Fruit fly (Drosophila melanogaster) whole organism, prepupa: ENCODE measurements around the gene Acp76A.

Source experiments
- CG10669 ChIP-seq: fragments of 200-800 bp; sonication (Bioruptor generic); optimal IDR thresholded peaks from 3 replicates; lab custom pipeline; 2018; ENCODE audit warnings: missing biosample characterization, mild to moderate bottlenecking, missing genetic modification characterization, moderate library complexity
- CG16779 ChIP-seq: fragments of 200-800 bp; sonication (Bioruptor generic); optimal IDR thresholded peaks from 3 replicates; lab custom pipeline; 2017; ENCODE audit warnings: missing biosample characterization, mild to moderate bottlenecking, missing genetic modification characterization

DNA sequence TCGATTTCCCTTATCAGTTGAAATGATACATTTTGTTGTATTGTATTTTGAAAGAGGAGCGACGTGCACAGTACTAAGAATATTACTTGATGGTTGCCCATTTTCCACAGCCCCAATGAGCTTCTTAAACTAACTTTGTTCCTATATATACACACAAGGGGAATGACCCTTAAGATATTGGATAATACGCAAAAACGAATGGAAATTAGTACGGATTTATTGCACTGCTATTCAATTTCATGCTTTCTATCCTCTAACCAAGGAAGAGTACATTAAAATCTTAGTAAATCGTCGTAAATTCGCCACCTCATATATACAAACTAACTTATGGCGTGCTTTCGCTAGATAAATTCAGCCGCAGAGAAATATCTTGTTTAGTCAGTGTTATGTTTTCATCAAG, at the start of gene Acp76A:
- TF ChIP-seq CG16779 (no peak), CG10669 (GFP tag; lab: Kevin White, UChicago) (no peak)
